Fruit fly (Drosophila melanogaster) whole organism: ENCODE data around the gene Trf.

Experiments used
- CG8478 ChIP-seq: fragments of >200 bp; optimal IDR thresholded peaks from 2 replicates; lab custom pipeline; 2018; ENCODE audit warnings: inconsistent platforms
- Dll ChIP-seq: fragments of >200 bp; optimal IDR thresholded peaks from 2 replicates; lab custom pipeline; 2017
- EcR ChIP-seq, 2 experiments: fragments of >200 bp; optimal IDR thresholded peaks; 2 replicates each; lab custom pipeline; 2017; ENCODE audit warnings: missing biosample characterization in 2 of 2, missing genetic modification characterization in 2 of 2, missing genetic modification reagents in 2 of 2
- pan ChIP-seq: fragments of >200 bp; optimal IDR thresholded peaks from 2 replicates; lab custom pipeline; 2017
- psq ChIP-seq: fragments of >200 bp; optimal IDR thresholded peaks from 2 replicates; lab custom pipeline; 2017
- usp ChIP-seq: fragments of >200 bp; optimal IDR thresholded peaks from 2 replicates; lab custom pipeline; 2017; ENCODE audit warnings: missing biosample characterization, missing genetic modification characterization, mixed read lengths

The Trf gene

dm6 chr2L:8080645-8081044, 8.0 kb downstream of the Trf start:
- no peak for TF ChIP-seq CG8478 (lab: Kevin White, UChicago)
- no peak for TF ChIP-seq pan (lab: Kevin White, UChicago)
- no peak for TF ChIP-seq EcR (GFP tag; optimal IDR thresholded peaks at IDR 0.05; lab: Kevin White, UChicago)
- TF ChIP-seq usp (GFP tag; lab: Kevin White, UChicago), result no peak
- no peak for TF ChIP-seq psq (lab: Kevin White, UChicago)
- TF ChIP-seq Dll (lab: Kevin White, UChicago), result no peak

dm6 chr2L:8081640-8082485, 9.2 kb downstream of the Trf start:
- no peak for TF ChIP-seq psq (lab: Kevin White, UChicago)
- no peak for TF ChIP-seq EcR (GFP tag; optimal IDR thresholded peaks at IDR 0.05; lab: Kevin White, UChicago)
- TF ChIP-seq pan (lab: Kevin White, UChicago), result no peak
- no peak for TF ChIP-seq Dll (lab: Kevin White, UChicago)
- no peak for TF ChIP-seq usp (GFP tag; lab: Kevin White, UChicago)
- TF ChIP-seq CG8478 (lab: Kevin White, UChicago), result no peak

- TF ChIP-seq usp (GFP tag; lab: Kevin White, UChicago), result no peak
Observed at dm6 chr2L:8082692-8083412, 10.2 kb downstream of the Trf start, which contains the start of gene Mcr. Mcr (minus strand) TSS chr2L:8082982.

- TF ChIP-seq Dll (lab: Kevin White, UChicago) (no peak), usp (GFP tag; lab: Kevin White, UChicago) (no peak), pan (lab: Kevin White, UChicago) (no peak), CG8478 (lab: Kevin White, UChicago) (no peak), psq (lab: Kevin White, UChicago) (no peak), EcR (GFP tag; optimal IDR thresholded peaks at IDR 0.05; lab: Kevin White, UChicago) (no peak)
Observed at dm6 chr2L:8083413-8083426, 10.5 kb downstream of the Trf start, which contains the start of gene Bsg. Bsg (plus strand) TSS chr2L:8083420.

- TF ChIP-seq EcR (GFP tag; optimal IDR thresholded peaks at IDR 0.05; lab: Kevin White, UChicago), result peak in 1 of 2 experiments; percentile 68
- peak; percentile 63 for TF ChIP-seq CG8478 (lab: Kevin White, UChicago)
- no peak for TF ChIP-seq Dll (lab: Kevin White, UChicago)
- TF ChIP-seq usp (GFP tag; lab: Kevin White, UChicago), result no peak
Observed at dm6 chr2L:8083427-8084295, 11.0 kb downstream of the Trf start.

dm6 chr2L:8084349-8085203, 11.9 kb downstream of the Trf start:
- TF ChIP-seq usp (GFP tag; lab: Kevin White, UChicago) (no peak), CG8478 (lab: Kevin White, UChicago) (no peak)

- TF ChIP-seq EcR (GFP tag; optimal IDR thresholded peaks at IDR 0.05; lab: Kevin White, UChicago) (no peak), psq (lab: Kevin White, UChicago) (no peak), usp (GFP tag; lab: Kevin White, UChicago) (no peak), Dll (lab: Kevin White, UChicago) (no peak), pan (lab: Kevin White, UChicago) (no peak), CG8478 (lab: Kevin White, UChicago) (no peak)
Observed at dm6 chr2L:8085466-8086164, 12.9 kb downstream of the Trf start.

dm6 chr2L:8086736-8087467, 14.2 kb downstream of the Trf start:
- TF ChIP-seq EcR (GFP tag; optimal IDR thresholded peaks at IDR 0.05; lab: Kevin White, UChicago) (no peak), usp (GFP tag; lab: Kevin White, UChicago) (no peak), Dll (lab: Kevin White, UChicago) (no peak), pan (lab: Kevin White, UChicago) (no peak)

dm6 chr2L:8087468-8087789, 14.7 kb downstream of the Trf start:
- TF ChIP-seq pan (lab: Kevin White, UChicago) (no peak), Dll (lab: Kevin White, UChicago) (no peak), EcR (GFP tag; optimal IDR thresholded peaks at IDR 0.05; lab: Kevin White, UChicago) (no peak), psq (lab: Kevin White, UChicago) (no peak), usp (GFP tag; lab: Kevin White, UChicago) (no peak), CG8478 (lab: Kevin White, UChicago) (no peak)
